Worm (Caenorhabditis elegans) whole organism, L4 larva: ENCODE results near the gene idpp-13.
A peak's percentile ranks its signal among the peaks of the same experiment; 100 is the strongest.

Experiments used
- F26F4.8 ChIP-seq: fragments of 200-800 bp; sonication (Bioruptor generic); conservative IDR thresholded peaks from 2 replicates; pipeline ENCODE4 v1.3.6; 2022; ENCODE audit warnings: missing genetic modification characterization, missing compliant biosample characterization
- F37D6.2 ChIP-seq: sonication (generic microtip); optimal IDR thresholded peaks from 2 replicates; lab custom pipeline; 2016; ENCODE audit warnings: mild to moderate bottlenecking, missing genetic modification characterization, missing compliant biosample characterization
- F44E2.7 ChIP-seq: fragments of 200-800 bp; sonication (Bioruptor generic); IDR thresholded peaks from 2 replicates; pipeline ENCODE4 v2.1.2; 2022; ENCODE audit warnings: missing genetic modification characterization, missing compliant biosample characterization
- T26A8.4 ChIP-seq: fragments of 200-800 bp; sonication (Bioruptor generic); IDR thresholded peaks from 2 replicates; pipeline ENCODE4 v1.3.6; 2022; ENCODE audit warnings: missing genetic modification characterization, missing compliant biosample characterization
- Y5F2A.4 ChIP-seq: fragments of 200-800 bp; sonication (Bioruptor generic); optimal IDR thresholded peaks from 2 replicates; lab custom pipeline; 2018; ENCODE audit warnings: mild to moderate bottlenecking, missing genetic modification characterization, missing compliant biosample characterization
- Y75B8A.6 ChIP-seq: fragments of 200-800 bp; sonication (Bioruptor generic); IDR thresholded peaks from 2 replicates; pipeline ENCODE4 v1.3.6; 2022; ENCODE audit warnings: missing genetic modification reagents, missing genetic modification characterization, missing compliant biosample characterization
- ZK546.5 ChIP-seq, 2 experiments: sonication (generic microtip); optimal IDR thresholded peaks; 2 replicates each; lab custom pipeline; 2017; ENCODE audit warnings: missing biosample characterization in 2 of 2, missing genetic modification characterization in 2 of 2
- aha-1 ChIP-seq: fragments of 150-350 bp; peaks from one replicate; lab custom pipeline; 2014; ENCODE audit warnings: missing biosample characterization, missing genetic modification characterization
- arid-1 ChIP-seq: fragments of 200-800 bp; sonication (Bioruptor generic); conservative IDR thresholded peaks from 2 replicates; pipeline ENCODE4 v1.3.6; 2022; ENCODE audit warnings: missing genetic modification reagents, missing genetic modification characterization, missing compliant biosample characterization
- attf-4 ChIP-seq: sonication (generic microtip); optimal IDR thresholded peaks from 3 replicates; lab custom pipeline; 2017; ENCODE audit warnings: missing biosample characterization, missing genetic modification characterization
- ceh-20 ChIP-seq: fragments of 200-800 bp; sonication (Bioruptor generic); IDR thresholded peaks from 2 replicates; pipeline ENCODE4 v1.3.6; 2022; ENCODE audit warnings: missing genetic modification reagents, missing genetic modification characterization, missing compliant biosample characterization
- ceh-28 ChIP-seq: fragments of 150-350 bp; optimal IDR thresholded peaks from 2 replicates; lab custom pipeline; 2014; ENCODE audit warnings: missing biosample characterization, missing genetic modification reagents, missing genetic modification characterization
- ceh-62 ChIP-seq: sonication (generic microtip); optimal IDR thresholded peaks from 2 replicates; lab custom pipeline; 2017; ENCODE audit warnings: missing biosample characterization, missing genetic modification characterization
- ceh-82 ChIP-seq: sonication (generic microtip); optimal IDR thresholded peaks from 2 replicates; lab custom pipeline; 2017; ENCODE audit warnings: missing biosample characterization, missing genetic modification characterization
- ces-1 ChIP-seq: fragments of 150-350 bp; sonication (generic microtip); optimal IDR thresholded peaks from 4 replicates; lab custom pipeline; 2014; ENCODE audit warnings: missing biosample characterization, missing genetic modification reagents, missing genetic modification characterization
- ctbp-1 ChIP-seq: fragments of 200-800 bp; sonication (Bioruptor generic); IDR thresholded peaks from 2 replicates; pipeline ENCODE4 v1.3.6; 2022; ENCODE audit warnings: missing genetic modification reagents, missing genetic modification characterization, missing compliant biosample characterization
- daf-12 ChIP-seq: fragments of 150-350 bp; optimal IDR thresholded peaks from 2 replicates; lab custom pipeline; 2014; ENCODE audit warnings: missing biosample characterization, missing genetic modification reagents, missing genetic modification characterization
- daf-16 ChIP-seq, 3 experiments: sonication (generic microtip); optimal IDR thresholded peaks; 2 replicates each; lab custom pipeline; 2016 to 2017; ENCODE audit warnings: missing genetic modification characterization in 3 of 3, missing genetic modification reagents in 3 of 3, mild to moderate bottlenecking in 2 of 3, missing compliant biosample characterization in 2 of 3, missing biosample characterization in 1 of 3, moderate library complexity in 1 of 3
- dmd-6 ChIP-seq: fragments of 200-800 bp; sonication (Bioruptor generic); IDR thresholded peaks from 2 replicates; pipeline ENCODE4 v1.3.6; 2022; ENCODE audit warnings: missing genetic modification reagents, missing genetic modification characterization, missing compliant biosample characterization
- dmd-8 ChIP-seq: fragments of 200-800 bp; sonication (Bioruptor generic); IDR thresholded peaks from 2 replicates; pipeline ENCODE4 v1.3.6; 2022; ENCODE audit warnings: missing genetic modification characterization, missing compliant biosample characterization
- dve-1 ChIP-seq: sonication (generic microtip); optimal IDR thresholded peaks from 2 replicates; lab custom pipeline; 2017; ENCODE audit warnings: antibody characterized with exemption, mild to moderate bottlenecking, missing genetic modification characterization, missing compliant biosample characterization; ENCODE audit not compliant: insufficient read depth
- fos-1 ChIP-seq: fragments of 150-350 bp; optimal IDR thresholded peaks from 2 replicates; lab custom pipeline; 2014; ENCODE audit warnings: missing biosample characterization, missing genetic modification characterization
- gei-8 ChIP-seq: fragments of 200-800 bp; sonication (Bioruptor generic); optimal IDR thresholded peaks from 2 replicates; lab custom pipeline; 2018; ENCODE audit warnings: mild to moderate bottlenecking, missing genetic modification characterization, missing compliant biosample characterization
- hif-1 ChIP-seq, 2 experiments: sonication (generic microtip); optimal IDR thresholded peaks; 2 replicates each; lab custom pipeline; 2016 to 2017; ENCODE audit warnings: missing compliant biosample characterization in 2 of 2, missing genetic modification characterization in 2 of 2, missing genetic modification reagents in 2 of 2, missing genotype in 2 of 2, mild to moderate bottlenecking in 1 of 2
- hlh-30 ChIP-seq: sonication (generic microtip); optimal IDR thresholded peaks from 2 replicates; lab custom pipeline; 2017; ENCODE audit warnings: antibody characterized with exemption, mild to moderate bottlenecking, missing genetic modification characterization, missing compliant biosample characterization; ENCODE audit not compliant: insufficient read depth
- lin-13 ChIP-seq: fragments of 150-350 bp; optimal IDR thresholded peaks from 2 replicates; lab custom pipeline; 2014; ENCODE audit warnings: missing biosample characterization, missing genetic modification reagents, missing genetic modification characterization
- lin-38 ChIP-seq: fragments of 200-800 bp; sonication (Bioruptor generic); IDR thresholded peaks from 2 replicates; pipeline ENCODE4 v1.3.6; 2022; ENCODE audit warnings: missing genetic modification reagents, missing genetic modification characterization, missing compliant biosample characterization
- madf-5 ChIP-seq, 2 experiments: fragments of 200-800 bp; sonication (Bioruptor generic); IDR thresholded peaks; 2 replicates each; pipeline ENCODE4 v1.3.6; 2022; ENCODE audit warnings: missing compliant biosample characterization in 2 of 2, missing genetic modification characterization in 2 of 2
- madf-9 ChIP-seq: fragments of 200-800 bp; sonication (Bioruptor generic); conservative IDR thresholded peaks from 2 replicates; pipeline ENCODE4 v1.3.6; 2022; ENCODE audit warnings: missing genetic modification reagents, missing genetic modification characterization, missing compliant biosample characterization
- mdl-1 ChIP-seq, 2 experiments: fragments of 150-350 bp in 1 of 2; sonication (generic microtip) in 1 of 2; optimal IDR thresholded peaks; 2 replicates each; lab custom pipeline; 2014 to 2017; ENCODE audit warnings: missing biosample characterization in 2 of 2, missing genetic modification characterization in 2 of 2
- mes-2 ChIP-seq: sonication (generic microtip); optimal IDR thresholded peaks from 2 replicates; lab custom pipeline; 2016; ENCODE audit warnings: missing genotype, mild to moderate bottlenecking, missing genetic modification characterization, missing compliant biosample characterization; ENCODE audit not compliant: poor library complexity, severe bottlenecking
- mxl-3 ChIP-seq: fragments of 200-800 bp; sonication (Bioruptor generic); optimal IDR thresholded peaks from 2 replicates; lab custom pipeline; 2018; ENCODE audit warnings: mild to moderate bottlenecking, missing genetic modification characterization, missing compliant biosample characterization
- nhr-11 ChIP-seq: fragments of 150-350 bp; optimal IDR thresholded peaks from 2 replicates; lab custom pipeline; 2014; ENCODE audit warnings: missing biosample characterization, missing genetic modification characterization
- nhr-111 ChIP-seq: fragments of 200-800 bp; sonication (Bioruptor generic); optimal IDR thresholded peaks from 2 replicates; lab custom pipeline; 2018; ENCODE audit warnings: mild to moderate bottlenecking, missing genetic modification characterization, missing compliant biosample characterization
- nhr-42 ChIP-seq: fragments of 200-800 bp; sonication (Bioruptor generic); IDR thresholded peaks from 2 replicates; pipeline ENCODE4 v1.3.6; 2022; ENCODE audit warnings: missing genetic modification characterization, missing compliant biosample characterization
- nhr-48 ChIP-seq: sonication (generic microtip); optimal IDR thresholded peaks from 2 replicates; lab custom pipeline; 2016; ENCODE audit warnings: mild to moderate bottlenecking, missing genetic modification characterization, missing compliant biosample characterization
- nhr-77 ChIP-seq: fragments of 150-350 bp; optimal IDR thresholded peaks from 2 replicates; lab custom pipeline; 2014; ENCODE audit warnings: missing biosample characterization, missing genetic modification characterization
- pqm-1 ChIP-seq: sonication (generic microtip); optimal IDR thresholded peaks from 2 replicates; lab custom pipeline; 2017; ENCODE audit warnings: missing biosample characterization, missing genetic modification characterization
- set-16 ChIP-seq: fragments of 200-800 bp; sonication (Bioruptor generic); IDR thresholded peaks from 2 replicates; pipeline ENCODE4 v1.3.6; 2022; ENCODE audit warnings: missing genetic modification reagents, missing genetic modification characterization, missing compliant biosample characterization
- snpc-1.2 ChIP-seq: fragments of 200-800 bp; sonication (Bioruptor generic); IDR thresholded peaks from 2 replicates; pipeline ENCODE4 v1.3.6; 2022; ENCODE audit warnings: missing genetic modification reagents, missing genetic modification characterization, missing compliant biosample characterization
- snpc-4 ChIP-seq: fragments of 150-350 bp; optimal IDR thresholded peaks from 2 replicates; lab custom pipeline; 2014; ENCODE audit warnings: missing biosample characterization, missing genetic modification characterization
- spr-1 ChIP-seq: sonication (generic microtip); optimal IDR thresholded peaks from 2 replicates; lab custom pipeline; 2016; ENCODE audit warnings: mild to moderate bottlenecking, missing genetic modification characterization, missing compliant biosample characterization
- unc-130 ChIP-seq: sonication (generic microtip); optimal IDR thresholded peaks from 2 replicates; lab custom pipeline; 2016; ENCODE audit warnings: missing genetic modification reagents, missing genetic modification characterization, missing compliant biosample characterization
- zag-1 ChIP-seq: fragments of 150-350 bp; optimal IDR thresholded peaks from 2 replicates; lab custom pipeline; 2014; ENCODE audit warnings: missing biosample characterization, missing genetic modification characterization
- zfp-2 ChIP-seq: sonication (generic microtip); optimal IDR thresholded peaks from 2 replicates; lab custom pipeline; 2016; ENCODE audit warnings: mild to moderate bottlenecking, missing genetic modification characterization, missing compliant biosample characterization
- ztf-11 ChIP-seq: fragments of 150-350 bp; optimal IDR thresholded peaks from 2 replicates; lab custom pipeline; 2014; ENCODE audit warnings: missing biosample characterization, missing genetic modification characterization

idpp-13 gene

DNA sequence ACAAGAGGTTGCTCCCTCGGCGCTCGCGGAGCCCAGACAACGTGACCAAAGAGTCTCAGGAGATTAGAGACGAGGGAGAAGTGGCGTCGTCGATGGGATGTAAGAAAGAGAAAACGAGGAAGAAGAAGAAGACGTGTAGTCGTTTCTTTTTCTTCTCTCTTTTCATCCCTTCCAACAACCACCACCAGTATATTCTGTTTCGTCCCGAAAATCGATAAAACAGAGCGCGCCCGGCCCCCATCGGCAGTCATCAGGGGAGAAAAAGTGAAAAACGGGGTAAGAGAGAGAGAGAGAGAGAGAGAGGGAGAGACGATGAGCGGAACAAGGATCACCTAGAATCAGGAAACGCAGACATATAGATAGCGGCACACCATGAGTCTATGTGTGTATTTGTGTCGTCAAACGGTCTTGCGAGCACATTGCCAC lies 28.9 kb downstream of the idpp-13 start (continued):
- TF ChIP-seq snpc-1.2 (GFP tag; lab: Robert Waterston, UW) (peak; percentile 48; the same call in 1 of the 2 replicates), hlh-30 (tag; lab: Kevin White, UChicago) (peak; percentile 88), madf-5 (GFP tag; IDR thresholded peaks at IDR 0.05; lab: Robert Waterston, UW) (no peak), nhr-11 (peak; percentile 60), lin-38 (GFP tag; lab: Robert Waterston, UW) (peak; percentile 50; the same call in 1 of the 2 replicates), ceh-62 (tag; lab: Kevin White, UChicago) (no peak), ceh-28 (tag; lab: Kevin White, UChicago) (peak; percentile 84), gei-8 (GFP tag; lab: Kevin White, UChicago) (no peak), mes-2 (tag; lab: Kevin White, UChicago) (peak; percentile 21), ceh-20 (GFP tag; lab: Robert Waterston, UW) (peak; percentile 23; the same call in 1 of the 2 replicates), T26A8.4 (GFP tag; lab: Robert Waterston, UW) (peak; percentile 62), aha-1 (peak; percentile 94)

DNA sequence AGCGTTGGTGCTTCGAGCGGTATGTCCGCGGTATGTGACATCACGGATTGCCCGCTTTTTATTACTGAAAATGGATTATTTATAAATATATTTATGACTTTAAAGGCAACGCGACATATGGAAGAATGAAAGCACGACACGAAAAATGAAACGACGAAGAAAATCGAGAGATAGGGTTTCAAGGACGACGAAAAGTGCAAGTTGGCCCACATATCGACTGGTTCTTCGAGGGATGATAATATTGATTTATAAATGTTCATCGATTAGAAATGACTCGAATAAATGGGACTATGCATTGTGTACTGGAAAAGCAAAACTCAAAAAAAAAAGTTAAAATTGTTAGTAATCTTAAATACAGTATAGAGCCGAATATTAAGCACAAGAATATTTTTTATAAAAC lies 30.1 kb downstream of the idpp-13 start, which contains the start of gene zer-1:
Gene zer-1, minus strand, starts transcription at position 68 of the 400 bp plus-strand sequence.
- TF ChIP-seq mxl-3 = no peak
- no peak for TF ChIP-seq daf-12
- TF ChIP-seq Y5F2A.4 = no peak
- TF ChIP-seq ces-1 = no peak
- no peak for TF ChIP-seq Y75B8A.6
- no peak for TF ChIP-seq attf-4
- no peak for TF ChIP-seq F37D6.2 (tag; lab: Kevin White, UChicago)
- no peak for TF ChIP-seq ceh-82
- TF ChIP-seq ceh-28 (tag; lab: Kevin White, UChicago) = no peak
- no peak for TF ChIP-seq dve-1 (tag; lab: Kevin White, UChicago)
- no peak for TF ChIP-seq ceh-20 (GFP tag; lab: Robert Waterston, UW)
- TF ChIP-seq daf-16 (GFP tag; optimal IDR thresholded peaks at IDR 0.05; lab: Kevin White, UChicago) = no peak
- TF ChIP-seq daf-16 (tag; optimal IDR thresholded peaks at IDR 0.05; lab: Kevin White, UChicago) = no peak
- no peak for TF ChIP-seq zfp-2 (tag; lab: Kevin White, UChicago)
- TF ChIP-seq fos-1 = no peak
- no peak for TF ChIP-seq hif-1 (tag; optimal IDR thresholded peaks at IDR 0.05; lab: Kevin White, UChicago)
- no peak for TF ChIP-seq hlh-30 (tag; lab: Kevin White, UChicago)

DNA sequence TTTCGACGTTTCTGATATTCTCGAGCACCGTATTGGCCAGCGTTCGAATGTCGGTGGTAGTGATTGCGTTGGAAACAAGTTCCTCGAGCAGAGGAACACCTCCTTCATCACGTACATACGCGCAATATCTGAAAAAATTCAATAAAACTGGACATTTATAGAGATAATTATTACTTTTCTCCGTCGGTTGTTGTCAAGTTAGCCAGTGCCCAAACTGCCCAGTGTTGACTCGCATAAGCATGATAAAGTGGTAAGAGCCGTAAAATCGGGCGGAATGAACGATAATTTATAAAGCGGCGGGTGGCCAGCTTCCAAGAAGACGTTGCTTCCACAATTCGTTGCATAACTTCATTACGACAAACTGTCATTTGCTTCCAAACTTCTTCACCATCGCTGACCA lies 33.2 kb downstream of the idpp-13 start:
- TF ChIP-seq dmd-8 = no peak
- no peak for TF ChIP-seq nhr-48
- TF ChIP-seq snpc-1.2 (GFP tag; lab: Robert Waterston, UW) = no peak
- TF ChIP-seq F26F4.8 (GFP tag; lab: Robert Waterston, UW) = no peak
- no peak for TF ChIP-seq nhr-111 (GFP tag; lab: Kevin White, UChicago)
- TF ChIP-seq mes-2 (tag; lab: Kevin White, UChicago) = no peak

DNA sequence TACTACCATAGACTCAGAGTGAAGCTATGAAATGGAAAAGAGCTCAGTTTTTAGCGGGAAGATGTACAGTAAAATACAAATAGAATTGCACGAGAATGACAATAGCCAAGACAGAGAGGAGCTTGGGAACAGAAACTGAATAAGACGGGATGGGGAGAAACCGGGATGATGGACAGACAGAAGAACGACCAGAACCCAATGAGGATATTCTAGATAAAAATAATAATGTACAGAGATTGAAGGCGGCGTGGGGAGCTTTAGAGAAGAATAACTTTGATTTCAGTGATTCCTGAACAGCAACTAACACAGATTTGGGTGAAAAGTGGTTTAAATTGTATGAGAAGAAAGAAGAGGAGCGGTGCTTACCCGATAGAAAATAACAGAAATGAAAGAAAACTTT lies 35.3 kb downstream of the idpp-13 start:
- no peak for TF ChIP-seq F44E2.7 (GFP tag; lab: Robert Waterston, UW)
- no peak for TF ChIP-seq madf-5 (GFP tag; IDR thresholded peaks at IDR 0.05; lab: Robert Waterston, UW)
- TF ChIP-seq unc-130 (GFP tag; lab: Kevin White, UChicago) = peak; percentile 46
- TF ChIP-seq nhr-77 (tag; lab: Kevin White, UChicago) = no peak
- no peak for TF ChIP-seq pqm-1 (tag; lab: Kevin White, UChicago)
- no peak for TF ChIP-seq nhr-42 (GFP tag; lab: Robert Waterston, UW)
- no peak for TF ChIP-seq ctbp-1 (GFP tag; lab: Robert Waterston, UW)
- TF ChIP-seq mdl-1 (tag; optimal IDR thresholded peaks at IDR 0.05; lab: Kevin White, UChicago) = no peak
- TF ChIP-seq ztf-11 (tag; lab: Kevin White, UChicago) = no peak
- no peak for TF ChIP-seq zag-1 (tag; lab: Kevin White, UChicago)
- no peak for TF ChIP-seq spr-1 (tag; lab: Kevin White, UChicago)
- no peak for TF ChIP-seq set-16 (GFP tag; lab: Robert Waterston, UW)
- TF ChIP-seq arid-1 = no peak
- no peak for TF ChIP-seq madf-9 (GFP tag; lab: Robert Waterston, UW)
- TF ChIP-seq lin-13 (GFP tag; lab: Kevin White, UChicago) = no peak
- TF ChIP-seq lin-38 (GFP tag; lab: Robert Waterston, UW) = peak; percentile 36; the same call in 1 of the 2 replicates
- no peak for TF ChIP-seq snpc-4 (tag; lab: Kevin White, UChicago)
- TF ChIP-seq ceh-20 (GFP tag; lab: Robert Waterston, UW) = no peak
- no peak for TF ChIP-seq dmd-6
- TF ChIP-seq ZK546.5 (tag; optimal IDR thresholded peaks at IDR 0.05; lab: Kevin White, UChicago) = no peak
- TF ChIP-seq fos-1 = no peak
- no peak for TF ChIP-seq aha-1
